Worm (Caenorhabditis elegans): Measurements from ENCODE around the gene C31H2.14.
A peak's percentile ranks its signal among the peaks of the same experiment; 100 is the strongest.

Gene C31H2.14

ce11 chrX:5165037-5165436 lies 17.0 kb downstream of the C31H2.14 start, which contains the start of gene mans-3 (continued):
- TF ChIP-seq elt-3 (tag; optimal IDR thresholded peaks at IDR 0.05) (peak in 2 of 6 experiments; percentile 75 to 89), ets-5 (GFP tag; IDR thresholded peaks at IDR 0.05) (no peak), sup-37 (GFP tag; optimal IDR thresholded peaks at IDR 0.05) (peak; percentile 67), ceh-8 (GFP tag; optimal IDR thresholded peaks at IDR 0.05) (peak; percentile 77), aha-1 (tag; optimal IDR thresholded peaks at IDR 0.05) (no peak), fos-1 (tag; optimal IDR thresholded peaks at IDR 0.05) (peak; percentile 74), ceh-82 (tag; optimal IDR thresholded peaks at IDR 0.05) (peak; percentile 86 to 89 (median 86)), unc-130 (tag; optimal IDR thresholded peaks at IDR 0.05) (peak; percentile 70), zag-1 (tag; optimal IDR thresholded peaks at IDR 0.05) (no peak), F16B12.6 (tag; optimal IDR thresholded peaks at IDR 0.05) (peak; percentile 38), nhr-11 (tag; optimal IDR thresholded peaks at IDR 0.05) (peak; percentile 57), lsy-2 (tag; optimal IDR thresholded peaks at IDR 0.05) (peak; percentile 90 to 91), nhr-71 (tag; optimal IDR thresholded peaks at IDR 0.05) (peak; percentile 96), skn-1 (tag; optimal IDR thresholded peaks at IDR 0.05) (peak; percentile 70), efl-1 (optimal IDR thresholded peaks at IDR 0.05) (peak; percentile 76 to 77), efl-1 (GFP tag; optimal IDR thresholded peaks at IDR 0.05 in 1 of 2) (peak; percentile 70 to 96), nhr-237 (tag; optimal IDR thresholded peaks at IDR 0.05) (peak; percentile 35), nhr-77 (tag; optimal IDR thresholded peaks at IDR 0.05) (peak; percentile 80), swsn-7 (tag; optimal IDR thresholded peaks at IDR 0.05) (peak; percentile 94), nhr-85 (tag) (peak; percentile 95), elt-2 (tag; optimal IDR thresholded peaks at IDR 0.05) (peak; percentile 74), grh-1 (GFP tag; IDR thresholded peaks at IDR 0.05) (peak; percentile 72), fkh-4 (tag; optimal IDR thresholded peaks at IDR 0.05; ENCODE audit: borderline replicate concordance) (no peak), lir-3 (tag; optimal IDR thresholded peaks at IDR 0.05; ENCODE audit: poor library complexity) (peak; percentile 58), isw-1 (GFP tag; IDR thresholded peaks at IDR 0.05) (peak; percentile 69), tlp-1 (tag; optimal IDR thresholded peaks at IDR 0.05) (no peak), unc-62 (GFP tag; optimal IDR thresholded peaks at IDR 0.05) (no peak), nhr-47 (tag; optimal IDR thresholded peaks at IDR 0.05) (peak; percentile 93), ztf-4 (tag; optimal IDR thresholded peaks at IDR 0.05) (peak; percentile 77), lin-14 (GFP tag; optimal IDR thresholded peaks at IDR 0.05) (peak; percentile 98), rnt-1 (tag; optimal IDR thresholded peaks at IDR 0.05) (peak; percentile 94), hlh-4 (tag; optimal IDR thresholded peaks at IDR 0.05) (no peak), hpl-2 (GFP tag; optimal IDR thresholded peaks at IDR 0.05) (peak; percentile 58), mdl-1 (tag; optimal IDR thresholded peaks at IDR 0.05) (peak; percentile 76 to 99), lin-13 (GFP tag; optimal IDR thresholded peaks at IDR 0.05) (peak; percentile 83), mab-9 (GFP tag; IDR thresholded peaks at IDR 0.05) (peak; percentile 62), pax-3 (tag; optimal IDR thresholded peaks at IDR 0.05) (peak; percentile 76), egl-13 (tag; optimal IDR thresholded peaks at IDR 0.05) (peak; percentile 84), egl-27 (tag; optimal IDR thresholded peaks at IDR 0.05) (peak; percentile 31 to 56), lin-35 (GFP tag; optimal IDR thresholded peaks at IDR 0.05) (peak; percentile 72 to 91), dpl-1 (GFP tag; optimal IDR thresholded peaks at IDR 0.05) (peak; percentile 71 to 80 (median 80)), irx-1 (tag; optimal IDR thresholded peaks at IDR 0.05) (peak; percentile 77), ama-1 (optimal IDR thresholded peaks at IDR 0.05) (no peak), dsc-1 (tag; optimal IDR thresholded peaks at IDR 0.05) (peak; percentile 90), sox-4 (tag; optimal IDR thresholded peaks at IDR 0.05) (peak; percentile 58), snpc-4 (tag; optimal IDR thresholded peaks at IDR 0.05) (peak; percentile 74), fkh-10 (GFP tag; optimal IDR thresholded peaks at IDR 0.05) (peak; percentile 82), xbp-1 (tag; optimal IDR thresholded peaks at IDR 0.05) (peak; percentile 95), jun-1 (tag; optimal IDR thresholded peaks at IDR 0.05) (peak; percentile 81), aly-2 (tag; optimal IDR thresholded peaks at IDR 0.05) (peak; percentile 61), nhr-84 (tag; optimal IDR thresholded peaks at IDR 0.05) (no peak), nhr-28 (tag; optimal IDR thresholded peaks at IDR 0.05) (no peak), lin-39 (tag; optimal IDR thresholded peaks at IDR 0.05) (peak; percentile 78)
